Worm (Caenorhabditis elegans) whole organism, L4/young adult: ENCODE measurements around the gene C26H9A.4.

Experiments used
- W03F9.2 ChIP-seq: fragments of 150-350 bp; optimal IDR thresholded peaks from 2 replicates; lab custom pipeline; 2014; ENCODE audit warnings: missing biosample characterization, missing genetic modification characterization
- dao-5 ChIP-seq: sonication (generic microtip); optimal IDR thresholded peaks from 2 replicates; lab custom pipeline; 2016; ENCODE audit warnings: missing genotype, missing genetic modification characterization, moderate library complexity, missing compliant biosample characterization
- him-1 ChIP-seq: sonication (generic microtip); optimal IDR thresholded peaks from 2 replicates; lab custom pipeline; 2016; ENCODE audit warnings: missing genotype, missing genetic modification reagents, missing genetic modification characterization, missing compliant biosample characterization

- no peak for TF ChIP-seq him-1 (tag; lab: Kevin White, UChicago)
- no peak for TF ChIP-seq W03F9.2
- TF ChIP-seq dao-5 (tag; lab: Kevin White, UChicago): no peak
Observed at ce11 chrIV:12614624-12615023, 38.6 kb upstream of the C26H9A.4 start, which contains the start of gene efa-6.
